Worm (Caenorhabditis elegans) whole organism, mixed stage, embryonic: ENCODE results near the gene vab-15.

Experiments
- M03D4.4 ChIP-seq: sonication (generic microtip); optimal IDR thresholded peaks from 2 replicates; lab custom pipeline; 2017; ENCODE audit warnings: mild to moderate bottlenecking, missing genetic modification characterization, missing compliant biosample characterization
- bed-3 ChIP-seq: fragments of 200-800 bp; sonication (Bioruptor generic); optimal IDR thresholded peaks from 3 replicates; lab custom pipeline; 2018; ENCODE audit warnings: mild to moderate bottlenecking, missing genetic modification characterization, moderate library complexity, missing compliant biosample characterization
- ceh-39 ChIP-seq: fragments of 150-350 bp; optimal IDR thresholded peaks from 2 replicates; lab custom pipeline; 2014; ENCODE audit warnings: missing biosample characterization, missing genetic modification characterization
- ces-1 ChIP-seq: fragments of 150-350 bp; optimal IDR thresholded peaks from 2 replicates; lab custom pipeline; 2014; ENCODE audit warnings: missing biosample characterization, missing genetic modification reagents, missing genetic modification characterization
- cnd-1 ChIP-seq: fragments of 200-800 bp; sonication (Bioruptor generic); optimal IDR thresholded peaks from 2 replicates; lab custom pipeline; 2018; ENCODE audit warnings: mild to moderate bottlenecking, missing genetic modification characterization, missing compliant biosample characterization
- drap-1 ChIP-seq: fragments of 200-800 bp; sonication (Bioruptor generic); optimal IDR thresholded peaks from 3 replicates; lab custom pipeline; 2018; ENCODE audit warnings: mild to moderate bottlenecking, missing genetic modification characterization, missing compliant biosample characterization
- elt-1 ChIP-seq: sonication (generic microtip); optimal IDR thresholded peaks from 2 replicates; lab custom pipeline; 2017; ENCODE audit warnings: missing genetic modification characterization, mild to moderate bottlenecking, missing compliant biosample characterization, antibody characterized with exemption, moderate library complexity, borderline replicate concordance; ENCODE audit not compliant: insufficient read depth
- flh-1 ChIP-seq: fragments of 200-800 bp; sonication (Bioruptor generic); optimal IDR thresholded peaks from 2 replicates; lab custom pipeline; 2018; ENCODE audit warnings: mild to moderate bottlenecking, missing genetic modification characterization, moderate library complexity, missing compliant biosample characterization
- hlh-1 ChIP-seq: fragments of 150-350 bp; optimal IDR thresholded peaks from 2 replicates; lab custom pipeline; 2014; ENCODE audit warnings: missing biosample characterization, missing genetic modification reagents, missing genetic modification characterization
- lin-13 ChIP-seq: fragments of 150-350 bp; optimal IDR thresholded peaks from 2 replicates; lab custom pipeline; 2014; ENCODE audit warnings: missing biosample characterization, missing genetic modification characterization
- lin-32 ChIP-seq: fragments of 200-800 bp; sonication (Bioruptor generic); optimal IDR thresholded peaks from 2 replicates; lab custom pipeline; 2018; ENCODE audit warnings: mild to moderate bottlenecking, missing genetic modification characterization, missing compliant biosample characterization
- lsy-2 ChIP-seq: fragments of 150-350 bp; optimal IDR thresholded peaks from 2 replicates; lab custom pipeline; 2014; ENCODE audit warnings: missing biosample characterization, missing genetic modification characterization
- mab-5 ChIP-seq: fragments of 150-350 bp; optimal IDR thresholded peaks from 2 replicates; lab custom pipeline; 2014; ENCODE audit warnings: missing biosample characterization, missing genetic modification characterization
- mep-1 ChIP-seq: fragments of 150-350 bp; optimal IDR thresholded peaks from 2 replicates; lab custom pipeline; 2017; ENCODE audit warnings: missing biosample characterization, missing genetic modification reagents, missing genetic modification characterization, inconsistent platforms
- mls-2 ChIP-seq: sonication (generic microtip); optimal IDR thresholded peaks from 2 replicates; lab custom pipeline; 2016; ENCODE audit warnings: mild to moderate bottlenecking, missing genetic modification characterization, moderate library complexity, missing compliant biosample characterization
- nhr-12 ChIP-seq: fragments of 150-350 bp; optimal IDR thresholded peaks from 2 replicates; lab custom pipeline; 2014; ENCODE audit warnings: missing biosample characterization, missing genetic modification characterization
- nhr-2 ChIP-seq: fragments of 150-350 bp; optimal IDR thresholded peaks from 2 replicates; lab custom pipeline; 2014; ENCODE audit warnings: missing biosample characterization, missing genetic modification characterization
- nhr-237 ChIP-seq: fragments of 150-350 bp; optimal IDR thresholded peaks from 2 replicates; lab custom pipeline; 2014; ENCODE audit warnings: missing biosample characterization, missing genetic modification characterization
- nhr-28 ChIP-seq: fragments of 150-350 bp; optimal IDR thresholded peaks from 2 replicates; lab custom pipeline; 2014; ENCODE audit warnings: missing biosample characterization, missing genetic modification characterization
- nhr-76 ChIP-seq: sonication (generic microtip); optimal IDR thresholded peaks from 2 replicates; lab custom pipeline; 2017; ENCODE audit warnings: missing biosample characterization, missing genetic modification characterization
- sem-2 ChIP-seq: fragments of 200-800 bp; sonication (Bioruptor generic); optimal IDR thresholded peaks from 2 replicates; lab custom pipeline; 2018; ENCODE audit warnings: mild to moderate bottlenecking, missing genetic modification characterization, missing compliant biosample characterization
- snpc-4 ChIP-seq: fragments of 150-350 bp; optimal IDR thresholded peaks from 2 replicates; lab custom pipeline; 2014; ENCODE audit warnings: missing biosample characterization, missing genetic modification characterization
- sptf-1 ChIP-seq: sonication (generic microtip); optimal IDR thresholded peaks from 2 replicates; lab custom pipeline; 2017; ENCODE audit warnings: mild to moderate bottlenecking, missing genetic modification characterization, moderate library complexity, missing compliant biosample characterization
- tbx-8 ChIP-seq: fragments of 200-800 bp; sonication (Bioruptor generic); optimal IDR thresholded peaks from 2 replicates; lab custom pipeline; 2018; ENCODE audit warnings: mild to moderate bottlenecking, missing genetic modification characterization, moderate library complexity, missing compliant biosample characterization
- unc-120 ChIP-seq: sonication (generic microtip); optimal IDR thresholded peaks from 2 replicates; lab custom pipeline; 2017; ENCODE audit warnings: missing genetic modification characterization, missing compliant biosample characterization; ENCODE audit not compliant: poor library complexity, severe bottlenecking
- unc-39 ChIP-seq: fragments of 150-350 bp; optimal IDR thresholded peaks from 2 replicates; lab custom pipeline; 2014; ENCODE audit warnings: missing biosample characterization, missing genetic modification characterization
- unc-62 ChIP-seq: fragments of 150-350 bp; optimal IDR thresholded peaks from 2 replicates; lab custom pipeline; 2014; ENCODE audit warnings: missing biosample characterization, missing genetic modification reagents, missing genetic modification characterization
- zip-8 ChIP-seq: fragments of 150-350 bp; optimal IDR thresholded peaks from 2 replicates; lab custom pipeline; 2014; ENCODE audit warnings: missing biosample characterization, missing genetic modification characterization
- ztf-11 ChIP-seq: fragments of 150-350 bp; optimal IDR thresholded peaks from 2 replicates; lab custom pipeline; 2014; ENCODE audit warnings: missing biosample characterization, missing genetic modification characterization

The vab-15 gene

ce11 chrX:9831215-9831614, 15.9 kb upstream of the vab-15 start, which contains the start of gene rrc-1:
Gene rrc-1, minus strand, starts transcription at chrX:9831288.
- TF ChIP-seq lsy-2 (no peak), mls-2 (tag; lab: Kevin White, UChicago) (no peak), cnd-1 (tag; lab: Kevin White, UChicago) (no peak), sptf-1 (tag; lab: Kevin White, UChicago) (no peak), unc-39 (tag; lab: Kevin White, UChicago) (no peak)

ce11 chrX:9832370-9832769, 14.7 kb upstream of the vab-15 start:
- peak; percentile 84 for TF ChIP-seq unc-120 (tag; lab: Kevin White, UChicago)
- TF ChIP-seq unc-62 = peak; percentile 9
- TF ChIP-seq mab-5 = no peak
- peak; percentile 92 for TF ChIP-seq hlh-1 (tag; lab: Kevin White, UChicago)
- TF ChIP-seq, all 35 proteins: peak for 3

DNA sequence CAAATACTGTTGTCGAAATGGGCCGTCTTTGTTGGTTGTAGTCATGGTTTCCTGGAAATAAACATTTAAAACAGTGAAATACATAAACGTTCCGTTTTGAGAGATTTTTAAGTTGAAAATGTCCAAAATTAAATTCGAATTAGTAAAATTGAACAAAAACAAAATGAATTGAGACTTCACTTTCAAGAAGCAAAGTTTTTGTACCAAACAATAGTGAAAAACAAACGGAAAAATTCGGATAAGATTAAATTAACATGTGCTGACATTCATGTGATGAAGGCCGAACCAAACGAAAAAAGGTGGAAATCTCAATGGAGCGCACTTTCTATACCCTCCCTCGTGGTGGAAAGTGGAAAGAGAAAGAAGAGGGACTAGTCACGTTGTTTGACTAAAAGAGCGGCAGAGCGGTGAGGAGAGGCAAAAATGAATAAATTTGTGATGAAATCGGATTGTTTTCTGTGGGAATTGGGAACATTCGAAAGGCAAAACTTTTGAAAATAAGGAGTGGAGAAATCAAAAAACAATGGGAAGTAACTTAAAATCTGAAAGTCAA, 9.0 kb upstream of the vab-15 start, which contains the start of gene ipla-2:
Gene ipla-2 (minus strand): TSS at position 51 of the 553 bp plus-strand sequence.
- no peak for TF ChIP-seq unc-39 (tag; lab: Kevin White, UChicago)
- no peak for TF ChIP-seq lin-32 (GFP tag; lab: Kevin White, UChicago)
- no peak for TF ChIP-seq bed-3 (GFP tag; lab: Kevin White, UChicago)
- TF ChIP-seq hlh-1 (tag; lab: Kevin White, UChicago) = peak; percentile 16
- peak; percentile 44 for TF ChIP-seq unc-62
- no peak for TF ChIP-seq cnd-1 (tag; lab: Kevin White, UChicago)
- TF ChIP-seq unc-120 (tag; lab: Kevin White, UChicago) = peak; percentile 7
- TF ChIP-seq ztf-11 (tag; lab: Kevin White, UChicago) = no peak
- peak; percentile 58 for TF ChIP-seq ces-1 (GFP tag; lab: Kevin White, UChicago)
- TF ChIP-seq mep-1 (tag; lab: Kevin White, UChicago) = peak; percentile 24
- TF ChIP-seq, all 35 proteins: peak for 5

- TF ChIP-seq drap-1 (GFP tag; lab: Kevin White, UChicago) = no peak
- peak; percentile 80 for TF ChIP-seq unc-62
- peak; percentile 50 for TF ChIP-seq mab-5
Measured at ce11 chrX:9840864-9841263, 6.2 kb upstream of the vab-15 start.

DNA sequence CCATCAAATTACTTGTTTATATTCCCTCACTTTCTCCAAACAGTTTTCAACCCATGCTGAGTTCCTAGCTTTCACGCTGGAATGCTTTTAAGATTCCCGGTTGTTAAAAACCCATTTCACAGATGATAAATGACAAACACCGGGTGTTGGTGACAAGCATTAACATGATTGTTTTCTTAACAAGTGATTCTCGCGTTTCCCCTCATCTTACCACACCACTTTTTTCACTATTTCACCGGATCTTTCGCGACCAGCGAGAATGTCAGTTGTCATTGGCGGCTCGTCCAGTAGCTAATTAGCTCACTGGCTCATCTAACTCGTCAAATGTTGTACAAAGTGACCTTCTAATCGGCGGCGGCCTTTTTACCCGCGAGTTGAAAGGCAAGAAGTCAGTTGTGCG, 5.0 kb upstream of the vab-15 start:
- no peak for TF ChIP-seq ces-1 (GFP tag; lab: Kevin White, UChicago)
- no peak for TF ChIP-seq drap-1 (GFP tag; lab: Kevin White, UChicago)
- TF ChIP-seq mab-5 = no peak
- TF ChIP-seq unc-120 (tag; lab: Kevin White, UChicago) = peak; percentile 6
- no peak for TF ChIP-seq nhr-237 (tag; lab: Kevin White, UChicago)
- no peak for TF ChIP-seq tbx-8
- no peak for TF ChIP-seq cnd-1 (tag; lab: Kevin White, UChicago)
- no peak for TF ChIP-seq nhr-76 (tag; lab: Kevin White, UChicago)
- no peak for TF ChIP-seq mls-2 (tag; lab: Kevin White, UChicago)
- TF ChIP-seq nhr-28 (tag; lab: Kevin White, UChicago) = no peak
- peak; percentile 88 for TF ChIP-seq hlh-1 (tag; lab: Kevin White, UChicago)
- no peak for TF ChIP-seq snpc-4 (tag; lab: Kevin White, UChicago)
- TF ChIP-seq unc-62 = peak; percentile 47
- no peak for TF ChIP-seq nhr-12 (tag; lab: Kevin White, UChicago)
- no peak for TF ChIP-seq elt-1 (tag; lab: Kevin White, UChicago)
- no peak for TF ChIP-seq M03D4.4 (tag; lab: Kevin White, UChicago)
- TF ChIP-seq bed-3 (GFP tag; lab: Kevin White, UChicago) = no peak
- no peak for TF ChIP-seq unc-39 (tag; lab: Kevin White, UChicago)
- TF ChIP-seq nhr-2 = no peak
- TF ChIP-seq sem-2 (GFP tag; lab: Kevin White, UChicago) = no peak
- no peak for TF ChIP-seq flh-1 (GFP tag; lab: Kevin White, UChicago)
- no peak for TF ChIP-seq zip-8 (tag; lab: Kevin White, UChicago)
- no peak for TF ChIP-seq lin-13
- TF ChIP-seq ceh-39 (tag; lab: Kevin White, UChicago) = no peak
- TF ChIP-seq ztf-11 (tag; lab: Kevin White, UChicago) = no peak
- TF ChIP-seq sptf-1 (tag; lab: Kevin White, UChicago) = no peak
